Fruit fly (Drosophila melanogaster): ENCODE measurements around the gene Prosbeta4.

Prosbeta4 gene

DNA sequence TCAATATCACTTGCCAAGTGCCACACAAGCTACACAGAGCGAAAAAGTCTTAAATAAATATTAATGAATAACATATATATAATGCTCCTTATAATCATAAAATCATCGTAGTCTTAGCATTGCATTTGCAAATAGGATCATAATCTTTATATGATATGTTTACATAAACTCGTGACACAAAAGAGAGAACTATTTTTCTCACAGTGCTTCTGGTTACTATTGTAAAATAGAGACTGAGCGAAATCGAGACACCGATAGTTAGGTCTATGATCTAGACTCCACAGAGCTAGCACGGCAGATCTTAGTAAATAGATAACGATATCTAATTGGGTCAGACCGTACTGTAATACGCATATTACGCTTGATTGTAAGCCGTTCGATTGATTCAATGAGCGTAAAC lies 22.2 kb downstream of the Prosbeta4 start (continued):
- TF ChIP-seq CG8359 (GFP tag; optimal IDR thresholded peaks at IDR 0.05; ENCODE audit: borderline replicate concordance), result no peak
- TF ChIP-seq GATAe (GFP tag; conservative IDR thresholded peaks at IDR 0.05), result no peak
- TF ChIP-seq Jarid2 (GFP tag; optimal IDR thresholded peaks at IDR 0.05), result no peak
- TF ChIP-seq Dek (tag; optimal IDR thresholded peaks at IDR 0.05), result peak; percentile 65
- TF ChIP-seq ewg (GFP tag; optimal IDR thresholded peaks at IDR 0.05), result peak; percentile 63
- TF ChIP-seq unc-4 (GFP tag; IDR thresholded peaks at IDR 0.05; ENCODE audit: partially characterized antibody), result no peak
- peak; percentile 70 for TF ChIP-seq CG14050 (GFP tag; IDR thresholded peaks at IDR 0.05)
- no peak for TF ChIP-seq cwo (GFP tag; optimal IDR thresholded peaks at IDR 0.05)
- no peak for TF ChIP-seq CG4854 (GFP tag; optimal IDR thresholded peaks at IDR 0.05)
- no peak for TF ChIP-seq CG3995 (GFP tag; optimal IDR thresholded peaks at IDR 0.05)
- peak; percentile 69 for TF ChIP-seq CG3847 (GFP tag; IDR thresholded peaks at IDR 0.05)
- TF ChIP-seq repo (GFP tag; optimal IDR thresholded peaks at IDR 0.05), result no peak
- peak; percentile 5 for TF ChIP-seq CHES-1-like (GFP tag; optimal IDR thresholded peaks at IDR 0.05)
- peak; percentile 1 for TF ChIP-seq CG1647 (GFP tag; optimal IDR thresholded peaks at IDR 0.05)
- TF ChIP-seq prd (optimal IDR thresholded peaks at IDR 0.05), result no peak
- no peak for TF ChIP-seq prd (GFP tag; IDR thresholded peaks at IDR 0.05)
- no peak for TF ChIP-seq HLHmδ (GFP tag; optimal IDR thresholded peaks at IDR 0.05)
- peak; percentile 79 for TF ChIP-seq Atf6 (GFP tag; IDR thresholded peaks at IDR 0.05)
- TF ChIP-seq CG2199 (GFP tag; IDR thresholded peaks at IDR 0.05), result no peak
- TF ChIP-seq stc (GFP tag; IDR thresholded peaks at IDR 0.05), result no peak
- no peak for TF ChIP-seq Fer2 (tag; optimal IDR thresholded peaks at IDR 0.05)
- no peak for TF ChIP-seq CG18599 (GFP tag; optimal IDR thresholded peaks at IDR 0.05)
- peak; percentile 15 for TF ChIP-seq CG8290 (GFP tag; optimal IDR thresholded peaks at IDR 0.05)
- peak in 1 of 2 experiments; percentile 52 for TF ChIP-seq CG8290 (tag; optimal IDR thresholded peaks at IDR 0.05)
- no peak for TF ChIP-seq p53 (GFP tag; optimal IDR thresholded peaks at IDR 0.05)
- TF ChIP-seq dimm (GFP tag; IDR thresholded peaks at IDR 0.05), result no peak
- peak; percentile 51 for TF ChIP-seq fd3F (GFP tag; optimal IDR thresholded peaks at IDR 0.05)
- TF ChIP-seq al (GFP tag; IDR thresholded peaks at IDR 0.05), result peak; percentile 48; the same call in 1 of the 2 replicates
- peak; percentile 51 for TF ChIP-seq CG2875 (GFP tag; optimal IDR thresholded peaks at IDR 0.05)
- TF ChIP-seq Nf-YB (GFP tag; optimal IDR thresholded peaks at IDR 0.05), result peak; percentile 55
- TF ChIP-seq CG16813 (GFP tag; IDR thresholded peaks at IDR 0.05; ENCODE audit: partially characterized antibody), result no peak
- TF ChIP-seq shn (GFP tag; optimal IDR thresholded peaks at IDR 0.05), result no peak
- TF ChIP-seq tin (GFP tag; optimal IDR thresholded peaks at IDR 0.05), result peak; percentile 63
- no peak for TF ChIP-seq schlank (tag; optimal IDR thresholded peaks at IDR 0.05)
- TF ChIP-seq CG10209 (GFP tag; optimal IDR thresholded peaks at IDR 0.05), result peak; percentile 61
- no peak for TF ChIP-seq hth (optimal IDR thresholded peaks at IDR 0.05)
- TF ChIP-seq E2f1 (GFP tag; IDR thresholded peaks at IDR 0.05), result no peak
- TF ChIP-seq Dfd (GFP tag; optimal IDR thresholded peaks at IDR 0.05), result no peak
- no peak for TF ChIP-seq crc (GFP tag; optimal IDR thresholded peaks at IDR 0.05)
- no peak for TF ChIP-seq BtbVII (GFP tag; optimal IDR thresholded peaks at IDR 0.05)
- TF ChIP-seq CG12942 (GFP tag; optimal IDR thresholded peaks at IDR 0.05), result peak; percentile 44
- no peak for TF ChIP-seq CG14710 (tag; optimal IDR thresholded peaks at IDR 0.05)
- no peak for TF ChIP-seq peb (GFP tag; IDR thresholded peaks at IDR 0.05)
- no peak for TF ChIP-seq fu2 (GFP tag; optimal IDR thresholded peaks at IDR 0.05)
- peak; percentile 51 for TF ChIP-seq CG1602 (GFP tag; optimal IDR thresholded peaks at IDR 0.05)
- 0 out of 3 replicates have a peak, but pooled peaks have one; percentile 7 for TF ChIP-seq C15 (GFP tag; IDR thresholded peaks at IDR 0.05)
- no peak for TF ChIP-seq CG6765 (GFP tag; optimal IDR thresholded peaks at IDR 0.05)
- no peak for TF ChIP-seq CG2202 (tag; optimal IDR thresholded peaks at IDR 0.05)
- peak; percentile 39 for TF ChIP-seq CG15601 (tag; optimal IDR thresholded peaks at IDR 0.05)
- no peak for TF ChIP-seq Hand (GFP tag; optimal IDR thresholded peaks at IDR 0.05)
- TF ChIP-seq dmrt11E (tag; optimal IDR thresholded peaks at IDR 0.05), result peak; percentile 58
- no peak for TF ChIP-seq Hmx (GFP tag; optimal IDR thresholded peaks at IDR 0.05)

All from whole organism, embryonic.